Fruit fly (Drosophila melanogaster): Measurements from ENCODE around the gene CG5906.
A peak's percentile ranks its signal among the peaks of the same experiment; 100 is the strongest.

CG5906 gene

DNA sequence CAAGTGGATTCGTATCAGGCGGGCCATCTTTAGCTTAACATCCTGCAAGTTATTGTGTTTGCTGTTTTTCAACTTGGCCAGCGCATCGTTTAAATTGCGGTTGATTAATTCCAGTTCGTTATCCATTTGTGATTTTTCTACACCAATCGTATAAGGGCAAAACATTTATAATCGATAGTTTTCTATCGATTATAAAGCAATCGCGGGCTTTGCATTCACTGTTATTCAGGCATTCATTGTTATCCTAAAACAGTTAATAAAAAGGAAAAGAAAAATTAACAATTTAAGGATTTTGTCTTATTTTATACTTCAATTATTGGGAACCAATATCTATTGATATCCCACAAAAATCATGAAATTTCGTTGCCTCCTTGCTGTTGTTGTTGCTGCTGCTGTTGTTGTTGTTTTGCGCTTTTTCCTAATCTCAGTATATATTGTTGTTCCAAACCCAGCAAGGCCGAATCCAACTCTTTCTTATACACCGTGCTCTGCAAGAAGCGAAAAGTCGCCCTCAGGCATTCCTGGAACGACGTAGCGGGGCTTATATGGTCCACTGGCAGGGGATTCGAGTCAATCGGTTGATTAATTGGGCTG, 45.4 kb downstream of the CG5906 start, which contains the start of gene CG32095 (continued):
- no peak for TF ChIP-seq unpg (GFP tag; optimal IDR thresholded peaks at IDR 0.05)
- TF ChIP-seq nerfin-2 (GFP tag; IDR thresholded peaks at IDR 0.05; ENCODE audit: partially characterized antibody), result peak; percentile 60; the same call in 1 of the 2 replicates
- TF ChIP-seq CG3995 (GFP tag; optimal IDR thresholded peaks at IDR 0.05), result peak; percentile 92
- peak; percentile 27 for TF ChIP-seq CG11504 (tag; optimal IDR thresholded peaks at IDR 0.05)
- TF ChIP-seq Dp (GFP tag; optimal IDR thresholded peaks at IDR 0.05), result peak; percentile 55
- TF ChIP-seq BEAF-32 (GFP tag; optimal IDR thresholded peaks at IDR 0.05), result peak; percentile 80
- peak; percentile 57; the same call in 2 of the 3 replicates for TF ChIP-seq CG7963 (GFP tag; IDR thresholded peaks at IDR 0.05; ENCODE audit: partially characterized antibody)
- no peak for TF ChIP-seq Dad (GFP tag; optimal IDR thresholded peaks at IDR 0.05)
- TF ChIP-seq Camta (GFP tag; optimal IDR thresholded peaks at IDR 0.05), result no peak
- no peak for TF ChIP-seq chn (GFP tag; optimal IDR thresholded peaks at IDR 0.05)
- no peak for TF ChIP-seq Lim3 (GFP tag; IDR thresholded peaks at IDR 0.05)
- no peak for TF ChIP-seq CG34422 (GFP tag; IDR thresholded peaks at IDR 0.05)

DNA sequence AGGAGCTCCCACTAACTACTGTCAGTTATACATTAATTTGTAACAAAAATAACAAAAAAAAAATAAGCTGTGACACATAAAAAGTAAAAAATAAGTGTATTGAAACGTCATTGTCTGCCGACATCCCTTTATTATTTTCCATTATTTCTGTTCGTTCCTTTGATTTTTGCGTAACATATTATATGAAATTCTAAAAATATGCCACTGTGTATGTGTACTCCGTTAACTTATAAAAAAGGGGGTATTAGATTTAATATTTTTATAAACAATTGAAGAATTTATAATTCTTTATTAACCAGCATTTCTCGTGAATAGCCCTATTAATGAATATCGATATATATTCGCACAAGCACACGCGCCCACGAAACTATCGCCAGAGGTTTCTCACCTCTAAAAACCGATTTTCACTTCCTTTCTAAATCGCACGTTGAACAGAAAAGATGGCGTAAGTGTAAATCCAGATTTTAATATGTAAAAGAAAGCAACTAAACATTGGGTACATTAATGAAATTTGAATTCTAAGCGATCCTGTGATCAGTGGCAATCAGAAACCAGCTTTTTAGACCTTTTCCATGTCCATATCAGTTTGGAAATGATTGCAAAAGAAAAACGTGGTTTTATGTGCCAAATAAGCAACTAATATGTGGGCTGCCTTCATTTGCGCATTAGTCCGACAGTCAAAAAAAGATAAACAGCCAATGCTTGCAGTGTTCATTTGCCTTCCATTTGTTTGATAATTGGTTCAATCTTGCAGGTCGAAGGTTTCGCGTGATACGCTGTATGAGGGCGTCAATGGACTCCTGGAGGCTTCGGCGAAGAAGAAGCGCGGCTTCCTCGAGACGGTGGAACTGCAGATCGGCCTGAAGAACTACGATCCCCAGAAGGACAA, 48.4 kb downstream of the CG5906 start, which contains the start of gene RpL10Ab:
Gene RpL10Ab, plus strand, starts transcription at position 406 of the 889 bp plus-strand sequence.
- TF ChIP-seq CG33557 (GFP tag; optimal IDR thresholded peaks at IDR 0.05) (peak; percentile 7), CG16815 (GFP tag; optimal IDR thresholded peaks at IDR 0.05) (peak; percentile 63), croc (GFP tag; conservative IDR thresholded peaks at IDR 0.05) (peak; percentile 53; the same call in 2 of the 3 replicates), peb (GFP tag; IDR thresholded peaks at IDR 0.05) (no peak), CG5180 (GFP tag; optimal IDR thresholded peaks at IDR 0.05) (no peak), ind (GFP tag; optimal IDR thresholded peaks at IDR 0.05) (peak; percentile 71), CG2202 (tag; optimal IDR thresholded peaks at IDR 0.05) (no peak), CG6175 (GFP tag; IDR thresholded peaks at IDR 0.05) (peak; percentile 51; the same call in 1 of the 3 replicates), CG6813 (GFP tag; optimal IDR thresholded peaks at IDR 0.05) (peak; percentile 49), Taf1 (GFP tag; IDR thresholded peaks at IDR 0.05) (0 out of 2 replicates have a peak, but pooled peaks have one; percentile 6), ranshi (GFP tag; IDR thresholded peaks at IDR 0.05) (peak; percentile 74; the same call in 1 of the 2 replicates), Adf1 (GFP tag; IDR thresholded peaks at IDR 0.05) (no peak; the same call in 1 of the 2 replicates), CG30403 (GFP tag; optimal IDR thresholded peaks at IDR 0.05) (peak; percentile 83), CG8359 (GFP tag; optimal IDR thresholded peaks at IDR 0.05; ENCODE audit: borderline replicate concordance) (no peak), exex (tag; optimal IDR thresholded peaks at IDR 0.05) (peak; percentile 19), H15 (GFP tag; IDR thresholded peaks at IDR 0.05) (peak; percentile 68; the same call in 2 of the 3 replicates), vfl (GFP tag; optimal IDR thresholded peaks at IDR 0.05) (no peak), CG2712 (tag; optimal IDR thresholded peaks at IDR 0.05) (peak; percentile 67), Myb (GFP tag; optimal IDR thresholded peaks at IDR 0.05) (no peak), CG13296 (GFP tag; optimal IDR thresholded peaks at IDR 0.05) (peak; percentile 58), emc (GFP tag; optimal IDR thresholded peaks at IDR 0.05) (peak; percentile 6), ro (GFP tag; IDR thresholded peaks at IDR 0.05) (no peak), hb (GFP tag; IDR thresholded peaks at IDR 0.05; ENCODE audit: partially characterized antibody) (peak; percentile 80), B-H2 (GFP tag; optimal IDR thresholded peaks at IDR 0.05) (peak; percentile 84), fd102C (GFP tag; optimal IDR thresholded peaks at IDR 0.05) (no peak), CG9437 (GFP tag; optimal IDR thresholded peaks at IDR 0.05) (peak; percentile 60), ssp (GFP tag; IDR thresholded peaks at IDR 0.05) (peak; percentile 73), CG1024 (GFP tag; IDR thresholded peaks at IDR 0.05) (peak; percentile 60; the same call in 1 of the 2 replicates), CG6272 (GFP tag; IDR thresholded peaks at IDR 0.05) (peak; percentile 66; the same call in 1 of the 2 replicates), Nf-YB (GFP tag; optimal IDR thresholded peaks at IDR 0.05) (peak; percentile 0), CG12071 (GFP tag; optimal IDR thresholded peaks at IDR 0.05) (peak; percentile 82), btn (GFP tag; optimal IDR thresholded peaks at IDR 0.05) (no peak), CG7372 (GFP tag; IDR thresholded peaks at IDR 0.05) (peak; percentile 66; the same call in 1 of the 2 replicates), CG1602 (GFP tag; optimal IDR thresholded peaks at IDR 0.05) (peak; percentile 55)
